Worm (Caenorhabditis elegans): ENCODE data around the gene polq-1.

Gene polq-1

DNA sequence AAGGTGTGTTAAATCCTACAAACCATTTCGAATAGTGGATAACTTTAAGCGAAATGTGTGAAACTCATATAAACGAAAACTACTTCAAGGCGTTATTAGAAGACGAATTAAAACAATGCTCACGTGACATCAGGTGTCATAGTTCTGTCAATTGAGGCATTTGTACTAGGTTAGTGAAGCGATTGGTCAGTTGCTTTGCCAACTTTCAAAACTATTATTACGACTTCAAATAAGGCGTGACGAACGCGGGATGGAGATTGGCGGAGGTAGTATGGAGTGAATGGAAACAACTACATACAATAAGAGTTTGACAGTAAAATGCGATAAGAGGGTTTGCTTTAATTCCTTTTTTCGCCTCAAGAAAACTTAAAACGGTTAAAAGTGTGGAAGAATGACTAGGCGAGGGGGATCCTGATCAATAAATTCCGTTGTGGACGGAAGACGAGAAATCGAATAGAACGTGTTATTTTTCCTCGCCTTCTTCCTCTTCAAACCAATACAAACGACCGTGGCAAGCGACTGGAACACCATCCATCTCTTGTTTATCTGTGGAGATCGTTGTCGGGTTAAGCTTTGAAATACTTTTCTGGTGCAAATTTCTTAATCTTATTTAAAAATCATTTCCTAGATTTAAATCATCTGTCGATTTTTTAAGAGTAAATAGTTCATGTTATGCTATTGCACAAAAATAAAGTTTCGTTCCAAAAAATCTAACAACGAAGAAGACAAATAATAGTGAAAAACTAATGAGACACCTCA lies 38.0 kb upstream of the polq-1 start:
- TF ChIP-seq lin-11 (tag; optimal IDR thresholded peaks at IDR 0.05) (no peak), gmeb-1 (tag; optimal IDR thresholded peaks at IDR 0.05) (peak; percentile 28), lin-13 (GFP tag; optimal IDR thresholded peaks at IDR 0.05) (no peak), nhr-10 (tag; optimal IDR thresholded peaks at IDR 0.05) (no peak)

- no peak for TF ChIP-seq nhr-10 (tag; optimal IDR thresholded peaks at IDR 0.05)
- TF ChIP-seq fos-1 (tag; optimal IDR thresholded peaks at IDR 0.05), result peak; percentile 40
- TF ChIP-seq sma-9 (GFP tag; optimal IDR thresholded peaks at IDR 0.05), result peak; percentile 5
- no peak for TF ChIP-seq sma-9 (tag; optimal IDR thresholded peaks at IDR 0.05)
These were observed 37.3 kb upstream of the polq-1 start for ce11 chrIII:5840277-5840676.

DNA sequence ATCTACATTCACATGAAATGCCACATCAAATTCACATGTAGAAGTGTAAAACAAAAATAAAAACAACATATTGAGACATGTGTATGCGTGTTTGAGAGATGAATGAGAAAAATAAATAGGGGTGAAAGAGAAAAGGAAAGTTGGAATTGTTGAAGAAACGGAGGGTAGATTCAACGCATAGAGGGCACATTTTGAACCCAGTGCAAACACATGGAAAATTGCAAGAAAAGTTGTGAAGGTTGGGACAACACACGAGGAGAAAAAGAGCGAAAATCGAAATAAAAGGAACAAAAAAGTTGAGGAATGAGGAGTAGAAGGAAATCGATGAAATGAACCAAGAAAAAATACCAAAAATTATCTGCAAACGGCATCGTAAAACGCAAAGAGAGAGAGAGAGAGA lies 36.6 kb upstream of the polq-1 start:
- TF ChIP-seq nhr-11 (tag; optimal IDR thresholded peaks at IDR 0.05), result no peak
- peak; percentile 16 for TF ChIP-seq C34F6.9 (tag; optimal IDR thresholded peaks at IDR 0.05)
- TF ChIP-seq sma-9 (GFP tag; optimal IDR thresholded peaks at IDR 0.05), result peak; percentile 6
- no peak for TF ChIP-seq sma-9 (tag; optimal IDR thresholded peaks at IDR 0.05)
- TF ChIP-seq lsy-2 (tag; optimal IDR thresholded peaks at IDR 0.05), result no peak
- TF ChIP-seq unc-55 (GFP tag; optimal IDR thresholded peaks at IDR 0.05), result no peak

- TF ChIP-seq nhr-23 (tag; optimal IDR thresholded peaks at IDR 0.05) (no peak), snpc-4 (tag; optimal IDR thresholded peaks at IDR 0.05) (no peak), sma-9 (GFP tag; optimal IDR thresholded peaks at IDR 0.05) (peak; percentile 61), sma-9 (tag; optimal IDR thresholded peaks at IDR 0.05) (no peak), lin-39 (tag; optimal IDR thresholded peaks at IDR 0.05) (no peak), skn-1 (tag; optimal IDR thresholded peaks at IDR 0.05) (peak; percentile 3), blmp-1 (tag; optimal IDR thresholded peaks at IDR 0.05; ENCODE audit: insufficient read depth) (peak; percentile 49), mbf-1 (tag; optimal IDR thresholded peaks at IDR 0.05) (no peak), fos-1 (tag; optimal IDR thresholded peaks at IDR 0.05) (peak; percentile 41), lsy-2 (tag; optimal IDR thresholded peaks at IDR 0.05) (peak in 1 of 2 experiments; percentile 32), aly-2 (tag; optimal IDR thresholded peaks at IDR 0.05) (no peak), ztf-4 (tag; optimal IDR thresholded peaks at IDR 0.05) (no peak), nhr-12 (tag; optimal IDR thresholded peaks at IDR 0.05) (no peak), gmeb-1 (tag; optimal IDR thresholded peaks at IDR 0.05) (peak; percentile 46), crh-2 (tag; optimal IDR thresholded peaks at IDR 0.05) (peak; percentile 25), alr-1 (tag; optimal IDR thresholded peaks at IDR 0.05) (no peak), nhr-129 (tag; optimal IDR thresholded peaks at IDR 0.05) (peak; percentile 26), sma-3 (GFP tag; optimal IDR thresholded peaks at IDR 0.05) (no peak), ZK546.5 (tag; optimal IDR thresholded peaks at IDR 0.05) (no peak), egl-27 (tag; optimal IDR thresholded peaks at IDR 0.05) (peak; percentile 59), nhr-11 (tag; optimal IDR thresholded peaks at IDR 0.05) (no peak)
These were observed 36.2 kb upstream of the polq-1 start for ce11 chrIII:5839147-5839546.

ce11 chrIII:5838159-5839046 lies 35.4 kb upstream of the polq-1 start:
- TF ChIP-seq dmd-4 (tag; optimal IDR thresholded peaks at IDR 0.05) (no peak), nhr-25 (tag; optimal IDR thresholded peaks at IDR 0.05) (peak; percentile 54), nhr-23 (tag; optimal IDR thresholded peaks at IDR 0.05) (no peak), nhr-21 (tag; optimal IDR thresholded peaks at IDR 0.05) (peak; percentile 73), crh-2 (tag; optimal IDR thresholded peaks at IDR 0.05) (peak; percentile 92), gmeb-1 (tag; optimal IDR thresholded peaks at IDR 0.05) (peak; percentile 53), ZK546.5 (tag; optimal IDR thresholded peaks at IDR 0.05) (no peak), sma-9 (GFP tag; optimal IDR thresholded peaks at IDR 0.05) (peak; percentile 89), sma-9 (tag; optimal IDR thresholded peaks at IDR 0.05) (no peak), zag-1 (tag; optimal IDR thresholded peaks at IDR 0.05) (no peak), nhr-77 (tag; optimal IDR thresholded peaks at IDR 0.05) (no peak), R02D3.7 (tag; optimal IDR thresholded peaks at IDR 0.05) (no peak), skn-1 (tag; optimal IDR thresholded peaks at IDR 0.05) (no peak), alr-1 (tag; optimal IDR thresholded peaks at IDR 0.05) (no peak), F13H6.1 (tag; optimal IDR thresholded peaks at IDR 0.05) (peak; percentile 69), blmp-1 (tag; optimal IDR thresholded peaks at IDR 0.05; ENCODE audit: insufficient read depth) (peak; percentile 36), nhr-11 (tag; optimal IDR thresholded peaks at IDR 0.05) (no peak), peb-1 (tag; optimal IDR thresholded peaks at IDR 0.05) (no peak), ztf-11 (tag; optimal IDR thresholded peaks at IDR 0.05) (no peak), ceh-82 (tag; optimal IDR thresholded peaks at IDR 0.05) (no peak), nhr-12 (tag; optimal IDR thresholded peaks at IDR 0.05) (no peak), lsy-2 (tag; optimal IDR thresholded peaks at IDR 0.05) (peak in 1 of 2 experiments; percentile 58), fos-1 (tag; optimal IDR thresholded peaks at IDR 0.05) (peak; percentile 95), ceh-16 (tag; optimal IDR thresholded peaks at IDR 0.05) (peak; percentile 9), nhr-129 (tag; optimal IDR thresholded peaks at IDR 0.05) (peak; percentile 62), sem-4 (tag; optimal IDR thresholded peaks at IDR 0.05) (no peak), Y55F3AM.14 (GFP tag; optimal IDR thresholded peaks at IDR 0.05) (no peak), elt-3 (tag; optimal IDR thresholded peaks at IDR 0.05) (no peak)
